Worm (Caenorhabditis elegans) whole organism, late embryonic: Measurements from ENCODE around the gene C24A3.9.

ENCODE experiments used
- C38D4.7 ChIP-seq: fragments of 200-800 bp; sonication (Bioruptor generic); optimal IDR thresholded peaks from 2 replicates; lab custom pipeline; 2018; ENCODE audit warnings: mild to moderate bottlenecking, missing genetic modification characterization, moderate library complexity, missing compliant biosample characterization
- K02D7.2 ChIP-seq: sonication (generic microtip); optimal IDR thresholded peaks from 2 replicates; lab custom pipeline; 2017; ENCODE audit warnings: mild to moderate bottlenecking, missing genetic modification characterization, missing compliant biosample characterization
- T23F11.4 ChIP-seq: fragments of 200-800 bp; sonication (Bioruptor generic); optimal IDR thresholded peaks from 2 replicates; lab custom pipeline; 2018; ENCODE audit warnings: mild to moderate bottlenecking, missing genetic modification characterization, missing compliant biosample characterization
- ahr-1 ChIP-seq: sonication (generic microtip); optimal IDR thresholded peaks from 2 replicates; lab custom pipeline; 2016; ENCODE audit warnings: missing genetic modification characterization, missing compliant biosample characterization
- ama-1 ChIP-seq: fragments of 150-350 bp; optimal IDR thresholded peaks from 2 replicates; lab custom pipeline; 2014
- ceh-19 ChIP-seq: fragments of 200-800 bp; sonication (Bioruptor generic); optimal IDR thresholded peaks from 2 replicates; lab custom pipeline; 2018; ENCODE audit warnings: mild to moderate bottlenecking, missing genetic modification characterization, missing compliant biosample characterization
- ceh-2 ChIP-seq: sonication (generic microtip); optimal IDR thresholded peaks from 2 replicates; lab custom pipeline; 2016; ENCODE audit warnings: missing genotype, missing genetic modification characterization, missing compliant biosample characterization
- ceh-22 ChIP-seq: sonication (generic microtip); optimal IDR thresholded peaks from 2 replicates; lab custom pipeline; 2017; ENCODE audit warnings: missing biosample characterization, missing genetic modification characterization
- ceh-31 ChIP-seq: sonication (generic microtip); optimal IDR thresholded peaks from 2 replicates; lab custom pipeline; 2016; ENCODE audit warnings: missing genetic modification characterization, missing compliant biosample characterization
- ceh-34 ChIP-seq: sonication (generic microtip); optimal IDR thresholded peaks from 2 replicates; lab custom pipeline; 2016; ENCODE audit warnings: mild to moderate bottlenecking, missing genetic modification characterization, missing compliant biosample characterization
- che-1 ChIP-seq: sonication (generic microtip); optimal IDR thresholded peaks from 2 replicates; lab custom pipeline; 2016; ENCODE audit warnings: mild to moderate bottlenecking, missing genetic modification characterization, missing compliant biosample characterization
- dmd-4 ChIP-seq: sonication (generic microtip); optimal IDR thresholded peaks from 2 replicates; lab custom pipeline; 2016; ENCODE audit warnings: borderline replicate concordance, missing genetic modification characterization, missing compliant biosample characterization
- ets-4 ChIP-seq: sonication (generic microtip); optimal IDR thresholded peaks from 2 replicates; lab custom pipeline; 2016; ENCODE audit warnings: missing genetic modification characterization, missing compliant biosample characterization
- eyg-1 ChIP-seq: sonication (generic microtip); optimal IDR thresholded peaks from 2 replicates; lab custom pipeline; 2016; ENCODE audit warnings: missing genotype, missing genetic modification characterization, missing compliant biosample characterization
- fax-1 ChIP-seq: sonication (generic microtip); optimal IDR thresholded peaks from 2 replicates; lab custom pipeline; 2016; ENCODE audit warnings: missing genotype, missing genetic modification characterization, missing compliant biosample characterization
- gmeb-2 ChIP-seq: sonication (generic microtip); optimal IDR thresholded peaks from 2 replicates; lab custom pipeline; 2016; ENCODE audit warnings: missing genetic modification characterization, inconsistent platforms, missing compliant biosample characterization
- hlh-30 ChIP-seq: sonication (generic microtip); optimal IDR thresholded peaks from 2 replicates; lab custom pipeline; 2017; ENCODE audit warnings: antibody characterized with exemption, missing genetic modification characterization, missing compliant biosample characterization; ENCODE audit not compliant: insufficient read depth
- hlh-6 ChIP-seq: sonication (generic microtip); optimal IDR thresholded peaks from 2 replicates; lab custom pipeline; 2016; ENCODE audit warnings: missing genotype, missing genetic modification characterization, missing compliant biosample characterization
- hlh-8 ChIP-seq: sonication (generic microtip); optimal IDR thresholded peaks from 2 replicates; lab custom pipeline; 2016; ENCODE audit warnings: missing genotype, missing genetic modification characterization, missing compliant biosample characterization
- lim-6 ChIP-seq: sonication (generic microtip); optimal IDR thresholded peaks from 2 replicates; lab custom pipeline; 2016; ENCODE audit warnings: missing genetic modification characterization, missing compliant biosample characterization
- lin-11 ChIP-seq: fragments of 200-800 bp; sonication (Bioruptor generic); optimal IDR thresholded peaks from 2 replicates; lab custom pipeline; 2018; ENCODE audit warnings: mild to moderate bottlenecking, missing genetic modification characterization, missing compliant biosample characterization
- nhr-11 ChIP-seq: fragments of 150-350 bp; optimal IDR thresholded peaks from 2 replicates; lab custom pipeline; 2014; ENCODE audit warnings: missing biosample characterization, missing genetic modification characterization
- nhr-232 ChIP-seq: sonication (generic microtip); optimal IDR thresholded peaks from 2 replicates; lab custom pipeline; 2016; ENCODE audit warnings: missing genetic modification characterization, missing compliant biosample characterization
- odd-2 ChIP-seq: sonication (generic microtip); optimal IDR thresholded peaks from 2 replicates; lab custom pipeline; 2017; ENCODE audit warnings: antibody characterized with exemption, mild to moderate bottlenecking, missing genetic modification characterization, missing compliant biosample characterization
- pat-9 ChIP-seq: fragments of 200-800 bp; sonication (Bioruptor generic); optimal IDR thresholded peaks from 2 replicates; lab custom pipeline; 2018; ENCODE audit warnings: mild to moderate bottlenecking, missing genetic modification characterization, moderate library complexity, missing compliant biosample characterization
- pha-2 ChIP-seq: sonication (generic microtip); optimal IDR thresholded peaks from 2 replicates; lab custom pipeline; 2017; ENCODE audit warnings: mild to moderate bottlenecking, missing genetic modification characterization, missing compliant biosample characterization
- ref-2 ChIP-seq: sonication (generic microtip); optimal IDR thresholded peaks from 2 replicates; lab custom pipeline; 2016; ENCODE audit warnings: missing genetic modification characterization, missing compliant biosample characterization
- rnt-1 ChIP-seq: sonication (generic microtip); optimal IDR thresholded peaks from 2 replicates; lab custom pipeline; 2016; ENCODE audit warnings: missing genetic modification characterization, missing compliant biosample characterization
- sdc-2 ChIP-seq: sonication (generic microtip); optimal IDR thresholded peaks from 2 replicates; lab custom pipeline; 2016; ENCODE audit warnings: missing genotype, missing genetic modification characterization, missing compliant biosample characterization
- sox-2 ChIP-seq: fragments of 200-800 bp; sonication (Bioruptor generic); IDR thresholded peaks from 2 replicates; pipeline ENCODE4 v1.3.6; 2022; ENCODE audit warnings: missing genetic modification reagents, missing genetic modification characterization, missing compliant biosample characterization
- sox-4 ChIP-seq: sonication (generic microtip); optimal IDR thresholded peaks from 2 replicates; lab custom pipeline; 2017; ENCODE audit warnings: mild to moderate bottlenecking, missing genetic modification characterization, inconsistent platforms, missing compliant biosample characterization
- syd-9 ChIP-seq: sonication (generic microtip); optimal IDR thresholded peaks from 2 replicates; lab custom pipeline; 2016; ENCODE audit warnings: mild to moderate bottlenecking, missing genetic modification characterization, moderate library complexity, missing compliant biosample characterization
- tbx-2 ChIP-seq: sonication (generic microtip); optimal IDR thresholded peaks from 2 replicates; lab custom pipeline; 2016; ENCODE audit warnings: missing genetic modification characterization, missing compliant biosample characterization
- unc-3 ChIP-seq, 2 experiments: fragments of 200-800 bp in 1 of 2; sonication (Bioruptor generic) in 1 of 2; sonication (generic microtip) in 1 of 2; conservative IDR thresholded peaks in 1 of 2; optimal IDR thresholded peaks in 1 of 2; 2 replicates each; pipeline versions ENCODE4 v1.3.6 to Lab custom; 2016 to 2022; ENCODE audit warnings: missing compliant biosample characterization in 2 of 2, missing genetic modification characterization in 2 of 2, missing genetic modification reagents in 1 of 2
- unc-42 ChIP-seq: sonication (generic microtip); optimal IDR thresholded peaks from 2 replicates; lab custom pipeline; 2016; ENCODE audit warnings: missing genotype, missing genetic modification characterization, missing compliant biosample characterization
- unc-55 ChIP-seq: sonication (generic microtip); optimal IDR thresholded peaks from 2 replicates; lab custom pipeline; 2017; ENCODE audit warnings: missing biosample characterization, missing genetic modification reagents, missing genetic modification characterization
- ztf-16 ChIP-seq: sonication (generic microtip); optimal IDR thresholded peaks from 2 replicates; lab custom pipeline; 2017; ENCODE audit warnings: missing genetic modification characterization, missing compliant biosample characterization

The C24A3.9 gene

ce11 chrX:8969111-8970048, 40.9 kb downstream of the C24A3.9 start:
- TF ChIP-seq K02D7.2 (no peak), ets-4 (no peak), nhr-11 (tag; lab: Kevin White, UChicago) (no peak), lim-6 (tag; lab: Kevin White, UChicago) (no peak), fax-1 (tag; lab: Kevin White, UChicago) (no peak), ceh-2 (tag; lab: Kevin White, UChicago) (peak; percentile 7), unc-55 (GFP tag; lab: Kevin White, UChicago) (no peak), ref-2 (tag; lab: Kevin White, UChicago) (peak; percentile 34), rnt-1 (no peak), sdc-2 (tag; lab: Kevin White, UChicago) (peak; percentile 21), lin-11 (peak; percentile 35), hlh-6 (peak; percentile 42), che-1 (tag; lab: Kevin White, UChicago) (peak; percentile 50), ztf-16 (tag; lab: Kevin White, UChicago) (peak; percentile 5), hlh-30 (tag; lab: Kevin White, UChicago) (no peak), dmd-4 (tag; lab: Kevin White, UChicago) (peak; percentile 35), pat-9 (tag; lab: Kevin White, UChicago) (no peak), ceh-19 (GFP tag; lab: Kevin White, UChicago) (peak; percentile 15), sox-4 (tag; lab: Kevin White, UChicago) (peak; percentile 31), nhr-232 (tag; lab: Kevin White, UChicago) (no peak), ceh-31 (tag; lab: Kevin White, UChicago) (peak; percentile 30), syd-9 (tag; lab: Kevin White, UChicago) (no peak)

ce11 chrX:8963469-8963868, 46.8 kb downstream of the C24A3.9 start:
- TF ChIP-seq ceh-31 (tag; lab: Kevin White, UChicago) = no peak
- TF ChIP-seq unc-3 (GFP tag; conservative IDR thresholded peaks at IDR 0.05; lab: Robert Waterston, UW) = no peak
- no peak for TF ChIP-seq unc-3 (tag; optimal IDR thresholded peaks at IDR 0.05; lab: Kevin White, UChicago)
- TF ChIP-seq ceh-22 = no peak
- TF ChIP-seq tbx-2 (tag; lab: Kevin White, UChicago) = no peak
- TF ChIP-seq ref-2 (tag; lab: Kevin White, UChicago) = no peak
- no peak for TF ChIP-seq pat-9 (tag; lab: Kevin White, UChicago)
- TF ChIP-seq odd-2 (tag; lab: Kevin White, UChicago) = no peak
- no peak for TF ChIP-seq C38D4.7 (GFP tag; lab: Kevin White, UChicago)
- no peak for TF ChIP-seq ceh-34 (tag; lab: Kevin White, UChicago)
- no peak for TF ChIP-seq unc-55 (GFP tag; lab: Kevin White, UChicago)
- no peak for TF ChIP-seq eyg-1 (tag; lab: Kevin White, UChicago)
- TF ChIP-seq hlh-8 = no peak
- no peak for TF ChIP-seq che-1 (tag; lab: Kevin White, UChicago)
- no peak for TF ChIP-seq ama-1 (lab: Kevin White, UChicago)

DNA sequence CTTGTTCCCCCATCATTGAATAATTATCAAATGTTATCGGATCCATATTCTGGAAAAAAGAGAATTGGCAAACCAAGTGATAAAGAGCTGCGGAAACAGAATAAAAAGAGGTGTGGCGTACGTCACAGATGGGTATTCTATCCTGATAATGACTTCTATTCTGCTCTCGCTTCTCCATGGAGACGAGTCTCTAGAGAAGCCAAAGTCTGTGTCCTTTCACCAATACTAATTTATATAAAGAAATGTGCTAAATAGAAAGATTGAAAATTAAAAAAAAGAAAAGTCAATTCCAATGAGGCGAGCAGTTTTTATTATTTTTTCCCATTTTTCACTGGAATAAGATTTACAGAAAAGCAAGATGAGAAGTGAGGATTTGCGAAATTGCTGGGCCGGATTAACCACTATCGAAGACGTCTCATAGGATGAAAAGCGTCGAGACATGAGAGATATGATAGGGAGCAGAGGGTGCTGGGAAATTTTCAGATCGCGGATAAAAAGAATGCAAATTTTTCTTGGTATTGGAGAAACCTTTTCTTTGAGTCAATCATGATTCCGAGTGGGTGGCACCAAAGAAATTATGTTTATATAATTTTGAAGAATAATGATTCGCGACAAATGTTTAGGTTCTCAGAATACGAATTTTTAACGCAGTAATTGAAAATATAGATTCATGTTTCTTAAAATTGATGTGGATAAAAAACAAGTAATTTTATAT, 49.0 kb downstream of the C24A3.9 start, which contains the start of gene aexr-3:
TSS of gene aexr-3 (minus strand) at position 51 of the 715 bp plus-strand sequence.
- TF ChIP-seq unc-42 (tag; lab: Kevin White, UChicago) (no peak), T23F11.4 (no peak), pha-2 (tag; lab: Kevin White, UChicago) (no peak), ahr-1 (no peak), gmeb-2 (tag; lab: Kevin White, UChicago) (no peak), sox-2 (GFP tag; lab: Robert Waterston, UW) (no peak), tbx-2 (tag; lab: Kevin White, UChicago) (no peak)
